Worm (Caenorhabditis elegans) whole organism, late embryonic: ENCODE data around the gene F44B9.9.

Experiments used
- F13H6.1 ChIP-seq: sonication (generic microtip); optimal IDR thresholded peaks from 2 replicates; lab custom pipeline; 2016; ENCODE audit warnings: missing genetic modification characterization, missing compliant biosample characterization
- T23F11.4 ChIP-seq: fragments of 200-800 bp; sonication (Bioruptor generic); optimal IDR thresholded peaks from 2 replicates; lab custom pipeline; 2018; ENCODE audit warnings: mild to moderate bottlenecking, missing genetic modification characterization, missing compliant biosample characterization
- ceh-18 ChIP-seq: sonication (generic microtip); optimal IDR thresholded peaks from 2 replicates; lab custom pipeline; 2016; ENCODE audit warnings: missing genetic modification characterization, missing compliant biosample characterization
- ceh-19 ChIP-seq: fragments of 200-800 bp; sonication (Bioruptor generic); optimal IDR thresholded peaks from 2 replicates; lab custom pipeline; 2018; ENCODE audit warnings: mild to moderate bottlenecking, missing genetic modification characterization, missing compliant biosample characterization
- ceh-2 ChIP-seq: sonication (generic microtip); optimal IDR thresholded peaks from 2 replicates; lab custom pipeline; 2016; ENCODE audit warnings: missing genotype, missing genetic modification characterization, missing compliant biosample characterization
- ceh-22 ChIP-seq: sonication (generic microtip); optimal IDR thresholded peaks from 2 replicates; lab custom pipeline; 2017; ENCODE audit warnings: missing biosample characterization, missing genetic modification characterization
- ceh-34 ChIP-seq: sonication (generic microtip); optimal IDR thresholded peaks from 2 replicates; lab custom pipeline; 2016; ENCODE audit warnings: mild to moderate bottlenecking, missing genetic modification characterization, missing compliant biosample characterization
- ceh-48 ChIP-seq: sonication (generic microtip); optimal IDR thresholded peaks from 2 replicates; lab custom pipeline; 2016; ENCODE audit warnings: missing genetic modification characterization, inconsistent platforms, missing compliant biosample characterization
- ceh-6 ChIP-seq: fragments of 200-800 bp; sonication (Bioruptor generic); optimal IDR thresholded peaks from 2 replicates; lab custom pipeline; 2018; ENCODE audit warnings: mild to moderate bottlenecking, missing genetic modification characterization, missing compliant biosample characterization
- che-1 ChIP-seq: sonication (generic microtip); optimal IDR thresholded peaks from 2 replicates; lab custom pipeline; 2016; ENCODE audit warnings: mild to moderate bottlenecking, missing genetic modification characterization, missing compliant biosample characterization
- dmd-4 ChIP-seq: sonication (generic microtip); optimal IDR thresholded peaks from 2 replicates; lab custom pipeline; 2016; ENCODE audit warnings: borderline replicate concordance, missing genetic modification characterization, missing compliant biosample characterization
- elt-2 ChIP-seq: sonication (generic microtip); optimal IDR thresholded peaks from 2 replicates; lab custom pipeline; 2016; ENCODE audit warnings: missing genetic modification reagents, missing genetic modification characterization, missing compliant biosample characterization
- elt-4 ChIP-seq: sonication (generic microtip); optimal IDR thresholded peaks from 2 replicates; lab custom pipeline; 2016; ENCODE audit warnings: missing genetic modification characterization, missing compliant biosample characterization
- eyg-1 ChIP-seq: sonication (generic microtip); optimal IDR thresholded peaks from 2 replicates; lab custom pipeline; 2016; ENCODE audit warnings: missing genotype, missing genetic modification characterization, missing compliant biosample characterization
- fkh-10 ChIP-seq: fragments of 150-350 bp; optimal IDR thresholded peaks from 2 replicates; lab custom pipeline; 2014; ENCODE audit warnings: missing biosample characterization, missing genetic modification reagents, missing genetic modification characterization
- hlh-13 ChIP-seq: fragments of 200-800 bp; sonication (Bioruptor generic); optimal IDR thresholded peaks from 2 replicates; lab custom pipeline; 2018; ENCODE audit warnings: mild to moderate bottlenecking, missing genetic modification characterization, missing compliant biosample characterization
- hlh-30 ChIP-seq: sonication (generic microtip); optimal IDR thresholded peaks from 2 replicates; lab custom pipeline; 2017; ENCODE audit warnings: antibody characterized with exemption, missing genetic modification characterization, missing compliant biosample characterization; ENCODE audit not compliant: insufficient read depth
- mec-3 ChIP-seq: sonication (generic microtip); optimal IDR thresholded peaks from 2 replicates; lab custom pipeline; 2016; ENCODE audit warnings: borderline replicate concordance, missing genetic modification characterization, missing compliant biosample characterization
- nfya-1 ChIP-seq: sonication (generic microtip); optimal IDR thresholded peaks from 2 replicates; lab custom pipeline; 2017; ENCODE audit warnings: missing genetic modification characterization, mild to moderate bottlenecking, missing compliant biosample characterization, antibody characterized with exemption, moderate library complexity
- nhr-11 ChIP-seq: fragments of 150-350 bp; optimal IDR thresholded peaks from 2 replicates; lab custom pipeline; 2014; ENCODE audit warnings: missing biosample characterization, missing genetic modification characterization
- nhr-232 ChIP-seq: sonication (generic microtip); optimal IDR thresholded peaks from 2 replicates; lab custom pipeline; 2016; ENCODE audit warnings: missing genetic modification characterization, missing compliant biosample characterization
- pat-9 ChIP-seq: fragments of 200-800 bp; sonication (Bioruptor generic); optimal IDR thresholded peaks from 2 replicates; lab custom pipeline; 2018; ENCODE audit warnings: mild to moderate bottlenecking, missing genetic modification characterization, moderate library complexity, missing compliant biosample characterization
- pax-1 ChIP-seq: fragments of 150-350 bp; optimal IDR thresholded peaks from 2 replicates; lab custom pipeline; 2014; ENCODE audit warnings: missing biosample characterization, missing genetic modification characterization
- pha-4 ChIP-seq: fragments of 150-350 bp; optimal IDR thresholded peaks from 2 replicates; lab custom pipeline; 2018; ENCODE audit warnings: missing biosample characterization, missing genetic modification reagents, missing genetic modification characterization
- pqm-1 ChIP-seq: sonication (generic microtip); optimal IDR thresholded peaks from 2 replicates; lab custom pipeline; 2016; ENCODE audit warnings: missing genetic modification characterization, missing compliant biosample characterization
- sox-4 ChIP-seq: sonication (generic microtip); optimal IDR thresholded peaks from 2 replicates; lab custom pipeline; 2017; ENCODE audit warnings: mild to moderate bottlenecking, missing genetic modification characterization, inconsistent platforms, missing compliant biosample characterization
- syd-9 ChIP-seq: sonication (generic microtip); optimal IDR thresholded peaks from 2 replicates; lab custom pipeline; 2016; ENCODE audit warnings: mild to moderate bottlenecking, missing genetic modification characterization, moderate library complexity, missing compliant biosample characterization
- tbx-2 ChIP-seq: sonication (generic microtip); optimal IDR thresholded peaks from 2 replicates; lab custom pipeline; 2016; ENCODE audit warnings: missing genetic modification characterization, missing compliant biosample characterization
- ttx-3 ChIP-seq: sonication (generic microtip); optimal IDR thresholded peaks from 2 replicates; lab custom pipeline; 2016; ENCODE audit warnings: missing genetic modification reagents, missing genetic modification characterization, missing compliant biosample characterization

The F44B9.9 gene

ce11 chrIII:8066989-8067388 lies 36.1 kb upstream of the F44B9.9 start, which contains the start of gene pros-1:
Gene pros-1 (plus strand): TSS chrIII:8067289.
- TF ChIP-seq hlh-30 (tag; lab: Kevin White, UChicago) (no peak), ceh-22 (tag; lab: Kevin White, UChicago) (no peak), eyg-1 (no peak), ceh-6 (GFP tag; lab: Kevin White, UChicago) (no peak)

DNA sequence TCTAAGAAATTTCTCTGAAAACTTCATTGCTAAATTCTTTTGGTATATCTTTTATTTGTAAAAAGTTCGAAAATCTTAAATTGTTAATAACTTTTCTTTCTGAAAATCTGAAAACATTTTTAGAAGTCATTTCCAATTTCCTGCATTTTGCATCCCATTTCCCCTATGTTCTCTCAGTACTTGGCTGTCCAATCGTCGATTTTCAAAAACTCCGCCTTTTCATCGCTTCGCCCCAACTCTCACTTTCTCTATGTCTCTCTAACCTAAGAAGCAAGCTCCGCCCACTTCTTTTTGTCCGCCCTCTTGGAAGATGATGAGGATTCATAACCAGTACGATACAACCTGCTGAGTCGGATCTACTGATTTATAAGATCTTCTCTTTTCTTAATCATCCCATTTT lies 34.2 kb upstream of the F44B9.9 start:
- TF ChIP-seq elt-4 (tag; lab: Kevin White, UChicago) (no peak), hlh-13 (no peak), nfya-1 (peak; percentile 90), ceh-34 (tag; lab: Kevin White, UChicago) (no peak)

DNA sequence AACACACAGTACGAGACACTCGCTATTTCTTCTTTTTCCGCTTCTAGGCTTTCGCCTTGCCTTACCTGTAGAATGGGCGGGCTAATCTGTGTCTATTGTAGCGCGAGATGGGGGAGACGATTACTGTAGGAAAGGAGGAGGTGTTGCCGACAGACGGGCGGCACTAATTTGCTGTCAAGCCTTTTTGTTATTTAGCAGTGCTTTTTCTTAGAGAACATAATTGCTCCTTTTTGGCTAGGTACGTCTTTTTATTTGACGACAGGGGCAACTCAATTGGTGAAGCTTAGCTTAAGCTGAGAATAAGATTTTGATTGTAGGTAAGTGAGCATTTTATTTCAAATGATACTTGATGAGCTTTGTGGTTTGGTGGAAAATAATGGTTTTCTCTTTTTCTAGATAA lies 32.8 kb upstream of the F44B9.9 start:
- TF ChIP-seq ceh-34 (tag; lab: Kevin White, UChicago) (no peak), ceh-2 (tag; lab: Kevin White, UChicago) (no peak), pqm-1 (tag; lab: Kevin White, UChicago) (no peak)

DNA sequence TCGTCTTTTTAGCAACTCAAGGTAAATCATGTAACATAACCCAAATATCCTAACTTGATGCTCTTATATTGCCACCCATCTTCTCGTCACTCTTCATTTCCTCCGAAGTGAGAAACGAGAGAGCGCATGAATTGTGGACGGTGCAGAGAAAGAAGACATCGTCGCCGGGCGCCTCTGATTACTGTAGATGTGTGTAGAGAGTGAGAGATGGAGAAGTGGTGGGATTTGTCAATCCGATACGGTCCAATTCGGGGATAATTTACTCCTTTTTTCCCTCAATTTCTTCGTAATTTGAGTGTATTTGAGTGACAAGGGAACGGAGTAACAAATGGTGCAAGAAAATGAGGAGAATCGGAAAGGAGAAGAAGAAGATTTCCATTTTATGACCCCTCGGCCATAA lies 30.3 kb upstream of the F44B9.9 start:
- TF ChIP-seq nhr-232 (no peak), ceh-48 (tag; lab: Kevin White, UChicago) (no peak), ceh-18 (no peak), tbx-2 (tag; lab: Kevin White, UChicago) (no peak), mec-3 (tag; lab: Kevin White, UChicago) (no peak), syd-9 (tag; lab: Kevin White, UChicago) (no peak)

DNA sequence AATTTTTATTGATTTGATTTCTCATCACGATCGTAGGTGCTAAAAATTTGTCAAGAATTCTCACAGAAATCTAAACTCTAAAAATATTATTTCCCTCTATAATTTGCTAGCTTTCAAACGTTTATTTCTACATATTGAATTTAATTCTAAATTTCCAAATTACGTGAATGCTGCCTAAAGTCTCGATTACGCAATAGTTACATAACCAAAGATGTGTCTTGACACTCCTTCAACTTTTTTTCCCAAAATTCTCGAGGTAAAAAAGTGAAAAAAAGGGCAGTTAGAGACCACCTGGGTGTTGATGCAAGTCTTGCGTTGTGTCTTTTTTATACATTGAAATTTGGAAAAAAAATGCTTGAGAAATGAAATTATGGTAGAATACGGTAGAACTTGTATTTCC lies 21.0 kb upstream of the F44B9.9 start:
- no peak for TF ChIP-seq pax-1 (tag; lab: Kevin White, UChicago)
- no peak for TF ChIP-seq nhr-11 (tag; lab: Kevin White, UChicago)
- no peak for TF ChIP-seq ceh-19 (GFP tag; lab: Kevin White, UChicago)

ce11 chrIII:8050944-8051343 lies 20.1 kb upstream of the F44B9.9 start, which contains the start of gene K12H4.7:
Gene K12H4.7 (minus strand): TSS chrIII:8051081.
- TF ChIP-seq che-1 (tag; lab: Kevin White, UChicago) (no peak), elt-2 (peak; percentile 33)

DNA sequence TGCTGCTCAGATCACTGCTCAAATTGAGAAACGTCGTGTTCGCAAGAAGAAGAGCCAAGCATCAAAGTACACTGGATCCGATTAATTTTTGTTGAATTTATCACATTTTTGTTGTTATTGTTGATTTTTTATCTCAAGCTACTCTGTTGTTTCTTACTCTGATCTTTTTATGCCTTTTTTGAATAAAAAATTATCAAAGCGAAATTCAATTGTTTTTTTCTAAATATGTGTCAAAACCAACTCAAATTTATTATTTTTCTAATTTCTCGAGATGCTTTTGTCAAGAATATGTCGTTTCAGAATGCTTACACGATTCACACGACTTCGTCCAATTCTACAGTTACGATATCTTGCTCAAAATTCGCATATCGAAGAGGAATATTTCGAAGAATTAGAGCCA lies 16.5 kb upstream of the F44B9.9 start, which contains the start of gene K12H4.2:
Gene K12H4.2 (plus strand): TSS at position 301 of the 400 bp plus-strand sequence.
- TF ChIP-seq T23F11.4 (GFP tag; lab: Kevin White, UChicago) (no peak), dmd-4 (tag; lab: Kevin White, UChicago) (no peak), syd-9 (tag; lab: Kevin White, UChicago) (no peak), F13H6.1 (tag; lab: Kevin White, UChicago) (no peak), ttx-3 (no peak), sox-4 (no peak), pha-4 (tag; lab: Kevin White, UChicago) (no peak), fkh-10 (GFP tag; lab: Kevin White, UChicago) (no peak), ceh-48 (tag; lab: Kevin White, UChicago) (no peak), pat-9 (tag; lab: Kevin White, UChicago) (no peak), nhr-11 (tag; lab: Kevin White, UChicago) (no peak)
- TF ChIP-seq, all 69 proteins: peak for 0
